Worm (Caenorhabditis elegans) whole organism, early embryonic: Measurements from ENCODE around the gene ZC132.11.
"Not testable (repeated sequence)": the region's sequence is repeated elsewhere in the genome, so short reads cannot be mapped to it uniquely, and the experiment has no call there.

Experiments used
- B0310.2 ChIP-seq: sonication (generic microtip); optimal IDR thresholded peaks from 2 replicates; lab custom pipeline; 2016; ENCODE audit warnings: mild to moderate bottlenecking, missing genetic modification characterization, missing compliant biosample characterization
- F13C5.2 ChIP-seq: sonication (generic microtip); optimal IDR thresholded peaks from 2 replicates; lab custom pipeline; 2017; ENCODE audit warnings: mild to moderate bottlenecking, missing genetic modification characterization, inconsistent platforms, missing compliant biosample characterization
- ama-1 ChIP-seq: fragments of 150-350 bp; optimal IDR thresholded peaks from 2 replicates; lab custom pipeline; 2014
- ceh-13 ChIP-seq: fragments of 200-800 bp; sonication (Bioruptor generic); optimal IDR thresholded peaks from 2 replicates; lab custom pipeline; 2018; ENCODE audit warnings: mild to moderate bottlenecking, missing genetic modification characterization, missing compliant biosample characterization
- ceh-36 ChIP-seq: sonication (generic microtip); optimal IDR thresholded peaks from 2 replicates; lab custom pipeline; 2016; ENCODE audit warnings: missing genetic modification characterization, inconsistent platforms, missing compliant biosample characterization
- flt-1 ChIP-seq: fragments of 200-800 bp; sonication (Bioruptor generic); IDR thresholded peaks from 2 replicates; pipeline ENCODE4 v1.3.6; 2022; ENCODE audit warnings: missing genetic modification characterization, missing compliant biosample characterization
- hmbx-1 ChIP-seq: sonication (generic microtip); optimal IDR thresholded peaks from 2 replicates; lab custom pipeline; 2016; ENCODE audit warnings: mild to moderate bottlenecking, missing genetic modification characterization, missing compliant biosample characterization
- hnd-1 ChIP-seq: sonication (generic microtip); optimal IDR thresholded peaks from 2 replicates; lab custom pipeline; 2016; ENCODE audit warnings: missing genetic modification characterization, missing compliant biosample characterization
- pes-1 ChIP-seq: fragments of 200-800 bp; sonication (Bioruptor generic); IDR thresholded peaks from 2 replicates; pipeline ENCODE4 v1.3.6; 2022; ENCODE audit warnings: missing genetic modification reagents, missing genetic modification characterization, missing compliant biosample characterization
- scrt-1 ChIP-seq: fragments of 200-800 bp; sonication (Bioruptor generic); IDR thresholded peaks from 2 replicates; pipeline ENCODE4 v1.3.6; 2022; ENCODE audit warnings: missing genetic modification characterization, missing compliant biosample characterization
- sea-1 ChIP-seq: fragments of 200-800 bp; sonication (Bioruptor generic); conservative IDR thresholded peaks from 2 replicates; pipeline ENCODE4 v1.3.6; 2022; ENCODE audit warnings: missing genetic modification characterization, missing compliant biosample characterization
- tbx-37 ChIP-seq: fragments of 200-800 bp; sonication (Bioruptor generic); conservative IDR thresholded peaks from 2 replicates; pipeline ENCODE4 v1.3.6; 2022; ENCODE audit warnings: missing genetic modification reagents, missing genetic modification characterization, missing compliant biosample characterization
- tra-4 ChIP-seq: sonication (generic microtip); optimal IDR thresholded peaks from 2 replicates; lab custom pipeline; 2017; ENCODE audit warnings: missing genetic modification characterization, missing compliant biosample characterization

- TF ChIP-seq scrt-1 (GFP tag; lab: Robert Waterston, UW); flt-1 (GFP tag; lab: Robert Waterston, UW); tbx-37 (GFP tag; lab: Robert Waterston, UW); ama-1; B0310.2 (tag; lab: Kevin White, UChicago); hnd-1; pes-1 (GFP tag; lab: Robert Waterston, UW); F13C5.2 (tag; lab: Kevin White, UChicago); sea-1 (GFP tag; lab: Robert Waterston, UW); tra-4 (tag; lab: Kevin White, UChicago); hmbx-1 (tag; lab: Kevin White, UChicago); ceh-36; ceh-13 (GFP tag; lab: Kevin White, UChicago): not testable (repeated sequence)
These were observed 38.0 kb upstream of the ZC132.11 start, which contains the start of gene irld-1 for ce11 chrV:4336462-4336861.
